Worm (Caenorhabditis elegans): ENCODE data around the gene str-176.

Gene str-176

DNA sequence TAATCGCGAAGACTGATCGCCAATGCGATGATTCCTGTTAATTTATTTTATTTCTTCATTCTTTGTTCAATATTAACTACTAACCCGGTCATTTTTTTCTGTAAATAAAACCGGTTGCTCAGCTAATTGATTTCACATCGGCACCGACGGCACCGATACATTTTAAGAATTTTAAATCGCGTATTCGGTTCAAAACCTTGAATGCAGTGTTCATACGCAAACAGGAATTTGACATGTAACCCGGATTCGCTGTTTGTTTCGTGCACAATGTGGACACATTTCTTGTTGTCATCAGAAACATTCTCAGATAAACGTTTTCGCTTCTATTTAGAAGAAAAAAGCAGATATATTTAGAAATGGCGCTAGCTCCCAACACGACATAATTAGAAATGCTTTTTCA, 36.3 kb upstream of the str-176 start:
- TF ChIP-seq unc-86 (tag; optimal IDR thresholded peaks at IDR 0.05) (no peak), nhr-28 (tag; optimal IDR thresholded peaks at IDR 0.05) (no peak), lin-13 (GFP tag; optimal IDR thresholded peaks at IDR 0.05) (no peak), unc-130 (tag; optimal IDR thresholded peaks at IDR 0.05) (no peak), nhr-84 (tag; optimal IDR thresholded peaks at IDR 0.05) (no peak), lin-14 (GFP tag; optimal IDR thresholded peaks at IDR 0.05) (no peak), C04F5.9 (tag; optimal IDR thresholded peaks at IDR 0.05) (no peak), ceh-90 (tag; optimal IDR thresholded peaks at IDR 0.05) (no peak)

DNA sequence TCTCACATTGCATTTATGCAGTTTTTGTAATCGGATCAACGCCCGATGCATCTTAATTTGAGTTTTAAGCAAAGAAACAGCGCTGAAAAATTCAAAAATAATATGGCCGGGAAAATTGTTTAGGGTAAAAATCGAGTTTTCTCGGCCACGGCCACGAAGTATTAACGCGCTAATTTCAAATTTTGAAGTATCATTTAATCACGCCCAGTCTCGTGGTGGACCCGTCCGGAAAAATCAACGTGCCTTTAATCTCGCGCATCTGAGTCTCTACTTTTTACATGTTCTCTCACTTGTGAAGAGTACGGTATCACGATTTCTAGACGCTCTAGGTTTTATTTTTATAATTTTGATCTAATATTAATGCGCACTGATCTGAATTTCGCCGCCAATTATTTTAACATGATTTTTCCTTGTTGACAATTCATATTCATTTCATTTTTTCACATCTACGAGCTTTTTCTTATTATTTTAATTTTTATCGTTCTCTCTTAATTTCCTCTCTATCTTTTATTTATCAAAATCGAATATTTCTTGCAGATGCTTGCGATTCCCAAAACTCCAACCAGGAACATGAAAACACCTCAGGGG, 35.3 kb upstream of the str-176 start, which contains the start of the genes acdh-13 and mesp-1:
acdh-13 (minus strand) TSS at position 51 of the 588 bp plus-strand sequence.
mesp-1 (plus strand) TSS at position 538 of the 588 bp plus-strand sequence.
- TF ChIP-seq unc-62 (GFP tag; optimal IDR thresholded peaks at IDR 0.05) (no peak), nhr-85 (tag) (peak; percentile 62), nhr-237 (tag; optimal IDR thresholded peaks at IDR 0.05) (no peak), efl-3 (GFP tag; optimal IDR thresholded peaks at IDR 0.05) (no peak), ceh-8 (GFP tag; optimal IDR thresholded peaks at IDR 0.05) (no peak), sox-4 (tag; optimal IDR thresholded peaks at IDR 0.05) (peak; percentile 19), ets-5 (GFP tag; IDR thresholded peaks at IDR 0.05) (no peak), lin-15B (tag; optimal IDR thresholded peaks at IDR 0.05) (no peak), aly-2 (tag; optimal IDR thresholded peaks at IDR 0.05) (no peak), ceh-90 (tag; optimal IDR thresholded peaks at IDR 0.05) (peak; percentile 84), fkh-4 (tag; optimal IDR thresholded peaks at IDR 0.05; ENCODE audit: borderline replicate concordance) (peak; percentile 62), sup-37 (GFP tag; optimal IDR thresholded peaks at IDR 0.05) (no peak), swsn-7 (tag; optimal IDR thresholded peaks at IDR 0.05) (peak; percentile 43), irx-1 (tag; optimal IDR thresholded peaks at IDR 0.05) (peak; percentile 69), hlh-17 (GFP tag; optimal IDR thresholded peaks at IDR 0.05; ENCODE audit: borderline replicate concordance) (no peak), alr-1 (tag; optimal IDR thresholded peaks at IDR 0.05; ENCODE audit: borderline replicate concordance) (no peak), mdl-1 (tag; optimal IDR thresholded peaks at IDR 0.05) (no peak), unc-98 (GFP tag; IDR thresholded peaks at IDR 0.05) (no peak), ceh-82 (tag; optimal IDR thresholded peaks at IDR 0.05) (peak in 1 of 3 experiments; percentile 24), nhr-71 (tag; optimal IDR thresholded peaks at IDR 0.05) (peak; percentile 67), elt-3 (tag; optimal IDR thresholded peaks at IDR 0.05) (peak in 1 of 6 experiments; percentile 27), nhr-11 (tag; optimal IDR thresholded peaks at IDR 0.05) (no peak), blmp-1 (tag; optimal IDR thresholded peaks at IDR 0.05) (peak; percentile 16), xbp-1 (tag; optimal IDR thresholded peaks at IDR 0.05) (peak; percentile 35), lin-35 (GFP tag; optimal IDR thresholded peaks at IDR 0.05) (peak; percentile 92 to 94), fos-1 (tag; optimal IDR thresholded peaks at IDR 0.05) (no peak), C04F5.9 (tag; optimal IDR thresholded peaks at IDR 0.05) (no peak), elt-2 (tag; optimal IDR thresholded peaks at IDR 0.05) (peak; percentile 20), lin-39 (tag; optimal IDR thresholded peaks at IDR 0.05) (no peak), dsc-1 (tag; optimal IDR thresholded peaks at IDR 0.05) (peak; percentile 46), nhr-20 (tag; optimal IDR thresholded peaks at IDR 0.05) (peak; percentile 53), C16A3.4 (tag; optimal IDR thresholded peaks at IDR 0.05) (peak; percentile 10), snu-23 (GFP tag; optimal IDR thresholded peaks at IDR 0.05) (peak; percentile 64), aha-1 (tag; optimal IDR thresholded peaks at IDR 0.05) (no peak), nhr-84 (tag; optimal IDR thresholded peaks at IDR 0.05) (no peak), Y116A8C.19 (tag; optimal IDR thresholded peaks at IDR 0.05; ENCODE audit: borderline replicate concordance) (no peak), tbx-2 (tag; optimal IDR thresholded peaks at IDR 0.05) (peak; percentile 58), lin-13 (GFP tag; optimal IDR thresholded peaks at IDR 0.05) (peak; percentile 3), pax-3 (tag; optimal IDR thresholded peaks at IDR 0.05) (peak; percentile 64), unc-130 (tag; optimal IDR thresholded peaks at IDR 0.05) (no peak), pag-3 (tag; optimal IDR thresholded peaks at IDR 0.05; ENCODE audit: borderline replicate concordance, insufficient read depth) (no peak), nhr-47 (tag; optimal IDR thresholded peaks at IDR 0.05) (peak; percentile 70), vab-15 (tag; optimal IDR thresholded peaks at IDR 0.05) (no peak), unc-30 (tag; optimal IDR thresholded peaks at IDR 0.05) (no peak), ces-1 (GFP tag; optimal IDR thresholded peaks at IDR 0.05) (no peak), nhr-19 (GFP tag; conservative IDR thresholded peaks at IDR 0.05) (no peak), zag-1 (tag; optimal IDR thresholded peaks at IDR 0.05) (no peak)

Measured in whole organism, L1 larva.